Worm (Caenorhabditis elegans): Measurements from ENCODE around the gene ugt-13.
A peak's percentile ranks its signal among the peaks of the same experiment; 100 is the strongest.

ugt-13 gene

ce11 chrV:4935096-4935495 lies 26.4 kb downstream of the ugt-13 start:
- TF ChIP-seq ceh-13 (GFP tag; optimal IDR thresholded peaks at IDR 0.05) (no peak), hnd-1 (tag; optimal IDR thresholded peaks at IDR 0.05) (no peak), tbx-11 (GFP tag; IDR thresholded peaks at IDR 0.05) (no peak), ama-1 (optimal IDR thresholded peaks at IDR 0.05) (no peak), tbx-37 (GFP tag; conservative IDR thresholded peaks at IDR 0.05) (no peak), hmg-4 (GFP tag; optimal IDR thresholded peaks at IDR 0.05) (no peak), ceh-36 (tag; optimal IDR thresholded peaks at IDR 0.05) (no peak), flt-1 (GFP tag; IDR thresholded peaks at IDR 0.05) (no peak), F13C5.2 (tag; optimal IDR thresholded peaks at IDR 0.05) (no peak), ets-7 (tag; optimal IDR thresholded peaks at IDR 0.05) (no peak), B0310.2 (tag; optimal IDR thresholded peaks at IDR 0.05) (no peak), hmbx-1 (tag; optimal IDR thresholded peaks at IDR 0.05) (no peak), aly-1 (tag; optimal IDR thresholded peaks at IDR 0.05) (no peak)

ce11 chrV:4937337-4937736 lies 28.7 kb downstream of the ugt-13 start:
- TF ChIP-seq ets-7 (tag; optimal IDR thresholded peaks at IDR 0.05) (no peak), F13C5.2 (tag; optimal IDR thresholded peaks at IDR 0.05) (no peak), B0310.2 (tag; optimal IDR thresholded peaks at IDR 0.05) (no peak)

ce11 chrV:4944219-4944618 lies 35.5 kb downstream of the ugt-13 start, which contains the start of gene str-211:
str-211 (minus strand) TSS chrV:4944319.
- TF ChIP-seq ama-1 (optimal IDR thresholded peaks at IDR 0.05) = no peak
- TF ChIP-seq F13C5.2 (tag; optimal IDR thresholded peaks at IDR 0.05) = no peak
- TF ChIP-seq tbx-37 (GFP tag; conservative IDR thresholded peaks at IDR 0.05) = no peak
- no peak for TF ChIP-seq sea-1 (GFP tag; conservative IDR thresholded peaks at IDR 0.05)
- TF ChIP-seq hmbx-1 (tag; optimal IDR thresholded peaks at IDR 0.05) = no peak
- TF ChIP-seq ets-7 (tag; optimal IDR thresholded peaks at IDR 0.05) = no peak
- TF ChIP-seq flt-1 (GFP tag; IDR thresholded peaks at IDR 0.05) = no peak
- TF ChIP-seq scrt-1 (GFP tag; IDR thresholded peaks at IDR 0.05) = no peak
- TF ChIP-seq ceh-36 (tag; optimal IDR thresholded peaks at IDR 0.05) = no peak
- TF ChIP-seq tra-4 (tag; optimal IDR thresholded peaks at IDR 0.05) = no peak
- no peak for TF ChIP-seq B0310.2 (tag; optimal IDR thresholded peaks at IDR 0.05)
- TF ChIP-seq hnd-1 (tag; optimal IDR thresholded peaks at IDR 0.05) = no peak
- no peak for TF ChIP-seq ceh-13 (GFP tag; optimal IDR thresholded peaks at IDR 0.05)
- no peak for TF ChIP-seq aly-1 (tag; optimal IDR thresholded peaks at IDR 0.05)
- TF ChIP-seq hmg-4 (GFP tag; optimal IDR thresholded peaks at IDR 0.05) = no peak
- no peak for TF ChIP-seq pes-1 (GFP tag; IDR thresholded peaks at IDR 0.05)

- TF ChIP-seq flt-1 (GFP tag; IDR thresholded peaks at IDR 0.05) (no peak), B0310.2 (tag; optimal IDR thresholded peaks at IDR 0.05) (no peak), F13C5.2 (tag; optimal IDR thresholded peaks at IDR 0.05) (no peak), ets-7 (tag; optimal IDR thresholded peaks at IDR 0.05) (no peak), aly-1 (tag; optimal IDR thresholded peaks at IDR 0.05) (no peak), sea-1 (GFP tag; conservative IDR thresholded peaks at IDR 0.05) (no peak), ama-1 (optimal IDR thresholded peaks at IDR 0.05) (no peak), hnd-1 (tag; optimal IDR thresholded peaks at IDR 0.05) (no peak), hmbx-1 (tag; optimal IDR thresholded peaks at IDR 0.05) (no peak), tbx-11 (GFP tag; IDR thresholded peaks at IDR 0.05) (no peak), tra-4 (tag; optimal IDR thresholded peaks at IDR 0.05) (no peak), scrt-1 (GFP tag; IDR thresholded peaks at IDR 0.05) (no peak), hmg-4 (GFP tag; optimal IDR thresholded peaks at IDR 0.05) (no peak), ceh-36 (tag; optimal IDR thresholded peaks at IDR 0.05) (no peak), tbx-37 (GFP tag; conservative IDR thresholded peaks at IDR 0.05) (no peak), ceh-13 (GFP tag; optimal IDR thresholded peaks at IDR 0.05) (no peak), pes-1 (GFP tag; IDR thresholded peaks at IDR 0.05) (no peak)
These were observed 40.0 kb downstream of the ugt-13 start, which contains the start of gene str-209 for ce11 chrV:4948635-4949034. str-209 (plus strand) TSS chrV:4948935.

ce11 chrV:4951434-4951833 lies 42.8 kb downstream of the ugt-13 start, which contains the start of gene str-207:
str-207 (plus strand) TSS chrV:4951734.
- no peak for TF ChIP-seq pes-1 (GFP tag; IDR thresholded peaks at IDR 0.05)
- TF ChIP-seq hmbx-1 (tag; optimal IDR thresholded peaks at IDR 0.05) = no peak
- no peak for TF ChIP-seq flt-1 (GFP tag; IDR thresholded peaks at IDR 0.05)
- TF ChIP-seq ets-7 (tag; optimal IDR thresholded peaks at IDR 0.05) = no peak
- TF ChIP-seq tbx-11 (GFP tag; IDR thresholded peaks at IDR 0.05) = no peak
- TF ChIP-seq ceh-36 (tag; optimal IDR thresholded peaks at IDR 0.05) = no peak
- TF ChIP-seq aly-1 (tag; optimal IDR thresholded peaks at IDR 0.05) = no peak
- no peak for TF ChIP-seq B0310.2 (tag; optimal IDR thresholded peaks at IDR 0.05)
- TF ChIP-seq tra-4 (tag; optimal IDR thresholded peaks at IDR 0.05) = no peak
- no peak for TF ChIP-seq ceh-13 (GFP tag; optimal IDR thresholded peaks at IDR 0.05)
- no peak for TF ChIP-seq F13C5.2 (tag; optimal IDR thresholded peaks at IDR 0.05)
- TF ChIP-seq tbx-37 (GFP tag; conservative IDR thresholded peaks at IDR 0.05) = no peak
- no peak for TF ChIP-seq scrt-1 (GFP tag; IDR thresholded peaks at IDR 0.05)

- TF ChIP-seq tbx-37 (GFP tag; conservative IDR thresholded peaks at IDR 0.05) (no peak), tbx-11 (GFP tag; IDR thresholded peaks at IDR 0.05) (no peak), aly-1 (tag; optimal IDR thresholded peaks at IDR 0.05) (no peak), ceh-36 (tag; optimal IDR thresholded peaks at IDR 0.05) (no peak), pes-1 (GFP tag; IDR thresholded peaks at IDR 0.05) (no peak), ets-7 (tag; optimal IDR thresholded peaks at IDR 0.05) (no peak)
These were observed 47.8 kb downstream of the ugt-13 start, which contains the start of gene str-208 for ce11 chrV:4956529-4956928. str-208 (plus strand) TSS chrV:4956829.

ce11 chrV:4957619-4958018 lies 48.9 kb downstream of the ugt-13 start:
- TF ChIP-seq aly-1 (tag; optimal IDR thresholded peaks at IDR 0.05) (no peak), ceh-36 (tag; optimal IDR thresholded peaks at IDR 0.05) (peak; percentile 48)

- TF ChIP-seq B0310.2 (tag; optimal IDR thresholded peaks at IDR 0.05) (no peak), scrt-1 (GFP tag; IDR thresholded peaks at IDR 0.05) (0 out of 2 replicates have a peak, but pooled peaks have one; percentile 30)
These were observed 52.0 kb downstream of the ugt-13 start for ce11 chrV:4960686-4961085.

Measured in whole organism, early embryonic.